Worm (Caenorhabditis elegans): ENCODE measurements around the gene snf-3.

snf-3 gene

ce11 chrII:1070875-1071274 lies 20.9 kb upstream of the snf-3 start, which contains the start of gene K02E7.12:
Gene K02E7.12, plus strand, starts transcription at chrII:1071175.
- TF ChIP-seq madf-3 (GFP tag; IDR thresholded peaks at IDR 0.05) (no peak), ceh-27 (GFP tag; optimal IDR thresholded peaks at IDR 0.05) (no peak), mxl-1 (tag; optimal IDR thresholded peaks at IDR 0.05) (no peak), sea-2 (GFP tag; IDR thresholded peaks at IDR 0.05) (no peak), madf-6 (GFP tag; IDR thresholded peaks at IDR 0.05) (no peak)

ce11 chrII:1071432-1071831 lies 20.4 kb upstream of the snf-3 start:
- TF ChIP-seq snpc-1.1 (tag; optimal IDR thresholded peaks at IDR 0.05; ENCODE audit: insufficient read depth) (no peak), dox-1 (GFP tag; IDR thresholded peaks at IDR 0.05) (no peak), ets-4 (GFP tag; optimal IDR thresholded peaks at IDR 0.05) (no peak), Y67H2A.10 (GFP tag; conservative IDR thresholded peaks at IDR 0.05) (no peak), cebp-2 (GFP tag; IDR thresholded peaks at IDR 0.05) (no peak), ccch-3 (GFP tag; optimal IDR thresholded peaks at IDR 0.05) (no peak), unc-130 (GFP tag; optimal IDR thresholded peaks at IDR 0.05) (no peak), B0336.3 (GFP tag; IDR thresholded peaks at IDR 0.05) (no peak), lin-40 (tag; optimal IDR thresholded peaks at IDR 0.05) (no peak)

- TF ChIP-seq D2030.7 (GFP tag; IDR thresholded peaks at IDR 0.05) (no peak), repo-1 (tag; optimal IDR thresholded peaks at IDR 0.05) (no peak), rpc-1 (optimal IDR thresholded peaks at IDR 0.05) (no peak), rpc-1 (tag; optimal IDR thresholded peaks at IDR 0.05) (no peak), pbrm-1 (GFP tag; IDR thresholded peaks at IDR 0.05) (no peak), dpl-1 (GFP tag; optimal IDR thresholded peaks at IDR 0.05) (no peak), efl-1 (GFP tag; optimal IDR thresholded peaks at IDR 0.05) (no peak), B0035.1 (tag; optimal IDR thresholded peaks at IDR 0.05) (no peak), nfya-1 (tag; optimal IDR thresholded peaks at IDR 0.05; ENCODE audit: borderline replicate concordance, insufficient read depth) (no peak), die-1 (tag; optimal IDR thresholded peaks at IDR 0.05) (no peak), ceh-91 (GFP tag; IDR thresholded peaks at IDR 0.05) (no peak), F55B11.4 (tag; optimal IDR thresholded peaks at IDR 0.05; ENCODE audit: borderline replicate concordance, insufficient read depth) (no peak), ztf-25 (GFP tag; IDR thresholded peaks at IDR 0.05) (no peak)
Observed at ce11 chrII:1072106-1072505, 19.7 kb upstream of the snf-3 start, which contains the start of gene K02E7.4. Gene K02E7.4, plus strand, starts transcription at chrII:1072406.

ce11 chrII:1075424-1075823 lies 16.4 kb upstream of the snf-3 start, which contains the start of gene K02E7.11:
Gene K02E7.11, minus strand, starts transcription at chrII:1075524.
- no peak for TF ChIP-seq hsf-1 (GFP tag; IDR thresholded peaks at IDR 0.05)
- no peak for TF ChIP-seq ccch-3 (GFP tag; optimal IDR thresholded peaks at IDR 0.05)
- no peak for TF ChIP-seq ceh-91 (GFP tag; IDR thresholded peaks at IDR 0.05)
- TF ChIP-seq dpff-1 (tag; optimal IDR thresholded peaks at IDR 0.05), result no peak
- no peak for TF ChIP-seq lag-1 (GFP tag; IDR thresholded peaks at IDR 0.05)
- TF ChIP-seq F57C9.4 (tag; optimal IDR thresholded peaks at IDR 0.05), result no peak
- TF ChIP-seq xnd-1 (tag; optimal IDR thresholded peaks at IDR 0.05), result no peak
- no peak for TF ChIP-seq T26A5.8 (tag; optimal IDR thresholded peaks at IDR 0.05)
- no peak for TF ChIP-seq efl-1 (GFP tag; optimal IDR thresholded peaks at IDR 0.05)
- TF ChIP-seq aptf-2 (GFP tag; conservative IDR thresholded peaks at IDR 0.05), result no peak
- no peak for TF ChIP-seq let-526 (GFP tag; IDR thresholded peaks at IDR 0.05)
- TF ChIP-seq ekl-4 (GFP tag; IDR thresholded peaks at IDR 0.05), result no peak
- no peak for TF ChIP-seq ama-1 (optimal IDR thresholded peaks at IDR 0.05)
- TF ChIP-seq ama-1 (GFP tag; optimal IDR thresholded peaks at IDR 0.05), result no peak
- no peak for TF ChIP-seq zim-3 (tag; optimal IDR thresholded peaks at IDR 0.05)
- TF ChIP-seq chd-7 (tag; optimal IDR thresholded peaks at IDR 0.05), result no peak

All from whole organism, young adult.